Fruit fly (Drosophila melanogaster) whole organism, pupa: ENCODE data around the gene Duba.

ENCODE experiments used
- CG10348 ChIP-seq: fragments of 200-800 bp; sonication (Bioruptor generic); IDR thresholded peaks from 2 replicates; pipeline ENCODE4 v1.3.6; 2022; ENCODE audit warnings: missing biosample characterization, missing genetic modification characterization
- CG14655 ChIP-seq: fragments of 200-800 bp; sonication (Bioruptor generic); optimal IDR thresholded peaks from 3 replicates; lab custom pipeline; 2017; ENCODE audit warnings: mild to moderate bottlenecking, missing biosample characterization, missing genetic modification reagents, missing genetic modification characterization
- CG15710 ChIP-seq: fragments of 200-800 bp; sonication (Bioruptor generic); optimal IDR thresholded peaks from 2 replicates; lab custom pipeline; 2018; ENCODE audit warnings: missing biosample characterization, mild to moderate bottlenecking, missing genetic modification characterization, moderate library complexity
- CG17806 ChIP-seq: fragments of 200-800 bp; sonication (Bioruptor generic); optimal IDR thresholded peaks from 2 replicates; lab custom pipeline; 2018; ENCODE audit warnings: missing biosample characterization, mild to moderate bottlenecking, missing genetic modification characterization, moderate library complexity
- CG34367 ChIP-seq: fragments of 200-800 bp; sonication (Bioruptor generic); optimal IDR thresholded peaks from 2 replicates; lab custom pipeline; 2018; ENCODE audit warnings: missing biosample characterization, mild to moderate bottlenecking, missing genetic modification characterization
- CG4496 ChIP-seq: fragments of 200-800 bp; sonication (Bioruptor generic); IDR thresholded peaks from 3 replicates; pipeline ENCODE4 v1.3.6; 2022; ENCODE audit warnings: missing biosample characterization, missing genetic modification characterization
- CG8159 ChIP-seq: fragments of 200-800 bp; sonication (Bioruptor generic); optimal IDR thresholded peaks from 3 replicates; lab custom pipeline; 2018; ENCODE audit warnings: missing biosample characterization, mild to moderate bottlenecking, missing genetic modification characterization, moderate library complexity
- D1 ChIP-seq: fragments of 200-800 bp; sonication (Bioruptor generic); optimal IDR thresholded peaks from 2 replicates; lab custom pipeline; 2018; ENCODE audit warnings: missing biosample characterization, mild to moderate bottlenecking, missing genetic modification characterization, moderate library complexity
- Ets98B ChIP-seq: fragments of 200-800 bp; sonication (Bioruptor generic); IDR thresholded peaks from 2 replicates; pipeline ENCODE4 v1.3.6; 2022; ENCODE audit warnings: missing biosample characterization, missing genetic modification characterization
- rn ChIP-seq: fragments of 200-800 bp; sonication (Bioruptor generic); IDR thresholded peaks from 2 replicates; pipeline ENCODE4 v1.3.6; 2022; ENCODE audit warnings: missing biosample characterization, missing genetic modification characterization

dm6 chr3L:11591803-11592202 lies 17.5 kb downstream of the Duba start:
- TF ChIP-seq CG15710 (tag; lab: Kevin White, UChicago) (no peak), CG17806 (tag; lab: Kevin White, UChicago) (no peak), CG4496 (GFP tag; lab: Robert Waterston, UW) (no peak), rn (GFP tag; lab: Robert Waterston, UW) (no peak), Ets98B (no peak), CG10348 (GFP tag; lab: Robert Waterston, UW) (no peak), D1 (no peak), CG8159 (tag; lab: Kevin White, UChicago) (no peak), CG34367 (tag; lab: Kevin White, UChicago) (no peak), CG14655 (GFP tag; lab: Kevin White, UChicago) (no peak)
